Worm (Caenorhabditis elegans) whole organism, midembryonic: Measurements from ENCODE around the gene chw-1.

Experiments
- T22C8.4 ChIP-seq: fragments of 200-800 bp; sonication (Bioruptor generic); IDR thresholded peaks from 2 replicates; pipeline ENCODE4 v1.3.6; 2022; ENCODE audit warnings: missing genetic modification characterization, missing compliant biosample characterization
- cog-1 ChIP-seq: sonication (generic microtip); optimal IDR thresholded peaks from 2 replicates; lab custom pipeline; 2016; ENCODE audit warnings: missing genetic modification characterization, missing compliant biosample characterization
- klf-2 ChIP-seq: fragments of 200-800 bp; sonication (Bioruptor generic); conservative IDR thresholded peaks from 2 replicates; pipeline ENCODE4 v1.3.6; 2022; ENCODE audit warnings: missing genetic modification reagents, missing genetic modification characterization, missing compliant biosample characterization
- med-1 ChIP-seq: sonication (generic microtip); optimal IDR thresholded peaks from 2 replicates; lab custom pipeline; 2017; ENCODE audit warnings: missing genetic modification characterization, mild to moderate bottlenecking, missing compliant biosample characterization, antibody characterized with exemption, missing genetic modification reagents; ENCODE audit not compliant: insufficient read depth
- tab-1 ChIP-seq: fragments of 200-800 bp; sonication (Bioruptor generic); IDR thresholded peaks from 2 replicates; pipeline ENCODE4 v1.3.6; 2022; ENCODE audit warnings: missing genetic modification characterization, missing compliant biosample characterization
- ztf-29 ChIP-seq: fragments of 200-800 bp; sonication (Bioruptor generic); IDR thresholded peaks from 2 replicates; pipeline ENCODE4 v1.3.6; 2022; ENCODE audit warnings: missing genetic modification reagents, missing genetic modification characterization, missing compliant biosample characterization

DNA sequence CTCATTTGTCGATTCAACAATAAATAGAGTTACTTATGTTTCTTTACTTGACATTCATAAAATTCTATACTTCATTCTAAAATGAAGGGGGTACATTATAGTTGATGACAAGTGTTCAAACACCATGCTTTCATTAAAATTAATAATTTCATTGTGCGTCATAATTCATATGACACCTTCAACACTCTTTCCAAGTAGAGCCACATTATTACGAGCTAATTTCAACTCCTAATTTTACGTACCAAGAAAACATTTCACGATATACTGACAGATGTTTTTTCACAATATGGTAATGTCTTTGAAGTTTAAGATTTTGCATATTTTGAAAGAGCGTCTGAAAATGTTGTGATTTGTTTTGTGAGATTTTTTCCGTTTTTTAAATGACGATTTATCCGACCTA, 3.4 kb downstream of the chw-1 start:
- TF ChIP-seq ztf-29 (GFP tag; lab: Robert Waterston, UW) (no peak), cog-1 (tag; lab: Kevin White, UChicago) (no peak), T22C8.4 (no peak), med-1 (GFP tag; lab: Kevin White, UChicago) (no peak), tab-1 (no peak), klf-2 (GFP tag; lab: Robert Waterston, UW) (no peak)
